Worm (Caenorhabditis elegans): ENCODE results near the gene lsm-7.

- TF ChIP-seq ceh-13 (GFP tag; optimal IDR thresholded peaks at IDR 0.05) (no peak), B0310.2 (tag; optimal IDR thresholded peaks at IDR 0.05) (no peak), hmg-4 (GFP tag; optimal IDR thresholded peaks at IDR 0.05) (peak; percentile 45), ama-1 (optimal IDR thresholded peaks at IDR 0.05) (no peak), F13C5.2 (tag; optimal IDR thresholded peaks at IDR 0.05) (no peak), hmbx-1 (tag; optimal IDR thresholded peaks at IDR 0.05) (no peak), sea-1 (GFP tag; conservative IDR thresholded peaks at IDR 0.05) (no peak), aly-1 (tag; optimal IDR thresholded peaks at IDR 0.05) (no peak)
Measured at ce11 chrIV:10935853-10936491, 2.7 kb downstream of the lsm-7 start, which contains the start of gene lgg-2.
